Worm (Caenorhabditis elegans) whole organism, young adult: ENCODE data around the gene B0416.4.

ENCODE experiments used
- attf-6 ChIP-seq: fragments of 200-800 bp; sonication (Bioruptor generic); IDR thresholded peaks from 2 replicates; pipeline ENCODE4 v1.3.6; 2022; ENCODE audit warnings: missing genetic modification reagents, missing genetic modification characterization, missing compliant biosample characterization
- egl-44 ChIP-seq: fragments of 200-800 bp; sonication (Bioruptor generic); IDR thresholded peaks from 2 replicates; pipeline ENCODE4 v1.3.6; 2022; ENCODE audit warnings: missing genetic modification reagents, missing genetic modification characterization, missing compliant biosample characterization
- nhr-120 ChIP-seq: fragments of 200-800 bp; sonication (Bioruptor generic); IDR thresholded peaks from 2 replicates; pipeline ENCODE4 v1.3.6; 2022; ENCODE audit warnings: missing genetic modification characterization, missing compliant biosample characterization
- pha-4 ChIP-seq: fragments of 150-350 bp; sonication (generic microtip); optimal IDR thresholded peaks from 2 replicates; lab custom pipeline; 2014; ENCODE audit warnings: missing biosample characterization, missing genetic modification reagents, missing genetic modification characterization
- zfh-2 ChIP-seq: fragments of 200-800 bp; sonication (Bioruptor generic); conservative IDR thresholded peaks from 2 replicates; pipeline ENCODE4 v1.3.6; 2022; ENCODE audit warnings: missing genetic modification reagents, missing genetic modification characterization, missing compliant biosample characterization

ce11 chrX:9266512-9266911, 12.2 kb upstream of the B0416.4 start:
- TF ChIP-seq nhr-120 (no peak), pha-4 (tag; lab: Kevin White, UChicago) (no peak), zfh-2 (GFP tag; lab: Robert Waterston, UW) (no peak), attf-6 (GFP tag; lab: Robert Waterston, UW) (no peak), egl-44 (GFP tag; lab: Robert Waterston, UW) (no peak)
